Fruit fly (Drosophila melanogaster) whole organism, prepupa: ENCODE data around the gene Z600.

Source experiments
- CG10631 ChIP-seq: fragments of 200-800 bp; sonication (Bioruptor generic); optimal IDR thresholded peaks from 2 replicates; lab custom pipeline; 2016; ENCODE audit warnings: missing biosample characterization, missing genetic modification characterization
- CG11294 ChIP-seq: fragments of 200-800 bp; sonication (Bioruptor generic); IDR thresholded peaks from 2 replicates; pipeline ENCODE4 v1.3.6; 2022; ENCODE audit warnings: missing biosample characterization, missing genetic modification characterization
- CG11762 ChIP-seq: fragments of 200-800 bp; sonication (Bioruptor generic); optimal IDR thresholded peaks from 3 replicates; lab custom pipeline; 2016; ENCODE audit warnings: missing biosample characterization, missing genetic modification characterization; ENCODE audit not compliant: insufficient read depth
- CG3032 ChIP-seq: fragments of 200-800 bp; optimal IDR thresholded peaks from 2 replicates; lab custom pipeline; 2019; ENCODE audit warnings: missing biosample characterization, mild to moderate bottlenecking, missing genetic modification characterization, moderate library complexity
- CG3919 ChIP-seq: fragments of 200-800 bp; sonication (Bioruptor generic); optimal IDR thresholded peaks from 3 replicates; lab custom pipeline; 2016; ENCODE audit warnings: missing biosample characterization, missing genetic modification characterization
- Eip93F ChIP-seq: fragments of 200-800 bp; sonication (Bioruptor generic); optimal IDR thresholded peaks from 2 replicates; lab custom pipeline; 2016; ENCODE audit warnings: missing biosample characterization, mild to moderate bottlenecking, missing genetic modification characterization
- Gug ChIP-seq: fragments of 200-800 bp; sonication (Bioruptor generic); IDR thresholded peaks from 2 replicates; pipeline ENCODE4 v1.3.6; 2022; ENCODE audit warnings: missing biosample characterization, missing genetic modification characterization
- Hr39 ChIP-seq: fragments of 200-800 bp; sonication (Bioruptor generic); optimal IDR thresholded peaks from 2 replicates; lab custom pipeline; 2016; ENCODE audit warnings: missing biosample characterization, missing genetic modification characterization
- pdm3 ChIP-seq: fragments of 200-800 bp; sonication (Bioruptor generic); optimal IDR thresholded peaks from 3 replicates; lab custom pipeline; 2016; ENCODE audit warnings: missing biosample characterization, missing genetic modification characterization
- ss ChIP-seq, 2 experiments: fragments of 200-800 bp; sonication (Bioruptor generic); optimal IDR thresholded peaks; 2 replicates in 1 of 2; 3 replicates in 1 of 2; lab custom pipeline; 2017 to 2018; ENCODE audit warnings: mild to moderate bottlenecking in 2 of 2, missing biosample characterization in 2 of 2, missing genetic modification characterization in 2 of 2, moderate library complexity in 1 of 2
- topi ChIP-seq: fragments of 200-800 bp; sonication (Bioruptor generic); optimal IDR thresholded peaks from 3 replicates; lab custom pipeline; 2016; ENCODE audit warnings: missing biosample characterization, missing genetic modification characterization

DNA sequence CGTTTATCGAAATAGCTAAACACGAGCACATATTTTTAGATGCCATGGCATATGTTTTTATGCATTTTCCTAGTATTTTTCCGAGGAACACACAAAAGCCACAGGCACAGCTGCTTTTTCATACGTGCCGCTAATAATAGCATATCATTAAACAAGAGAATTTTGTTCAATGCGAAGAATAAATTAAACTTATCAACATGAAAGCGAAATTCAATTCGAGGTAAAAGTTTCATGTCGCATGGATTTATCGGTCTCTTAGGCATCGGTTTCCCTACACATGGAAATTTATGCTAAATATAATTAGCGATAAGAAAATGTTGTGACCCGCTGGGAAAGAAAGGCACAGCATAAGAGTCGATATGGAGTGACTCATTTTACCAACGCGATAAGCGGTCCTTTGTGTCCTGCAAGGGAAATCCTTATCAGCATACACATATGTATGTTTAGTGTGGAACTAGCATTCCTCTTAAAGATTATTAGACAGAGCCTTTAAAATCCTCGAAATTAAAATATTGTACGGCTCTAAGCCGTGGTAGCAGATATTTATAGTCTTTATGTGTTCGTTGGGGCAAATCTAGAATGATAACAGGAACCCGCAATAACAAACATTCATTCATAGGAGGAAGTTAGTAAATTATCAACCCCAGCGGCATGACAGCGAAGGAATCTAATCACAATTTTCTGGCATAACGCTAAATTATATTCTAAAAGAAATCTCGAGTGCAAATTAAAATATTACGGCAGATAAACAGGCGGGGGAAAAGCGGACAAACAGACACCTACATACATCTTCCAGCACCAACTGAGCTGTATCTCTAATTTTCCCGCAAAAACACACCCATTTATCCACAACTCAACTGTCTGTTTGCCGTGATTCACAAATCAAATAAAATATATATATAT is 22.8 kb downstream of the Z600 start, which contains the start of gene CG43248:
- TF ChIP-seq CG11294 (no peak), CG11762 (GFP tag; lab: Kevin White, UChicago) (no peak), Eip93F (no peak), ss (GFP tag; optimal IDR thresholded peaks at IDR 0.05; lab: Kevin White, UChicago) (no peak), Hr39 (GFP tag; lab: Kevin White, UChicago) (no peak), Gug (GFP tag; lab: Robert Waterston, UW) (no peak), CG3032 (tag; lab: Kevin White, UChicago) (no peak), pdm3 (no peak), topi (GFP tag; lab: Kevin White, UChicago) (no peak), CG10631 (GFP tag; lab: Kevin White, UChicago) (no peak), CG3919 (GFP tag; lab: Kevin White, UChicago) (no peak)
